Fruit fly (Drosophila melanogaster) whole organism, wandering third instar larva: ENCODE results near the gene alpha-Man-IIa.

Experiments used
- ey ChIP-seq: fragments of 200-800 bp; sonication (Bioruptor generic); optimal IDR thresholded peaks from 2 replicates; lab custom pipeline; 2016; ENCODE audit warnings: missing biosample characterization, missing genetic modification characterization
- h ChIP-seq: fragments of 200-800 bp; sonication (Bioruptor generic); optimal IDR thresholded peaks from 3 replicates; lab custom pipeline; 2016; ENCODE audit warnings: missing biosample characterization, mild to moderate bottlenecking, missing genetic modification characterization
- sv ChIP-seq: fragments of 200-800 bp; sonication (Bioruptor generic); optimal IDR thresholded peaks from 3 replicates; lab custom pipeline; 2016; ENCODE audit warnings: missing biosample characterization, missing genetic modification characterization
- woc ChIP-seq: sonication (Bioruptor generic); optimal IDR thresholded peaks from 2 replicates; lab custom pipeline; 2016; ENCODE audit warnings: missing biosample characterization, mild to moderate bottlenecking, missing genetic modification characterization

DNA sequence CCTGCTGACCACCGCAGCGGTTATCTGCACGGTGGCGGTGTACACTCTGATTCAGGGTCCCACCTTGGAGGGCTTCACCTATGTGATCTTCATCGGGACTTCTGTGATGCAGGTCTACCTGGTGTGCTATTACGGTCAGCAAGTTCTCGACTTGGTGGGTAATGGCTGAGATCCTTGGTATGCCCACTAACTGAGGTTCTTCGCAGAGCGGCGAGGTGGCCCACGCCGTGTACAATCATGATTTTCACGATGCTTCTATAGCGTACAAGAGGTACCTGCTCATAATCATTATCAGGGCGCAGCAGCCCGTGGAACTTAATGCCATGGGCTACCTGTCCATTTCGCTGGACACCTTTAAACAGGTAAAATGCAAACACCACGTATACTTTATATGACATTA lies 13.3 kb upstream of the alpha-Man-IIa start:
- TF ChIP-seq woc (GFP tag; lab: Kevin White, UChicago) (no peak), ey (GFP tag; lab: Kevin White, UChicago) (no peak), sv (GFP tag; lab: Kevin White, UChicago) (no peak), h (GFP tag; lab: Kevin White, UChicago) (no peak)
